Fruit fly (Drosophila melanogaster) whole organism, pupa: Measurements from ENCODE around the gene sff.
A peak's percentile ranks its signal among the peaks of the same experiment; 100 is the strongest.

Experiments used
- CG12605 ChIP-seq: fragments of 200-800 bp; sonication (Bioruptor generic); IDR thresholded peaks from 2 replicates; pipeline ENCODE4 v1.3.6; 2022; ENCODE audit warnings: missing biosample characterization, missing genetic modification characterization
- CG13204 ChIP-seq: fragments of 200-800 bp; sonication (Bioruptor generic); optimal IDR thresholded peaks from 2 replicates; lab custom pipeline; 2018; ENCODE audit warnings: missing biosample characterization, mild to moderate bottlenecking, missing genetic modification characterization, moderate library complexity
- CG14655 ChIP-seq: fragments of 200-800 bp; sonication (Bioruptor generic); optimal IDR thresholded peaks from 3 replicates; lab custom pipeline; 2017; ENCODE audit warnings: mild to moderate bottlenecking, missing biosample characterization, missing genetic modification reagents, missing genetic modification characterization
- CG15710 ChIP-seq: fragments of 200-800 bp; sonication (Bioruptor generic); optimal IDR thresholded peaks from 2 replicates; lab custom pipeline; 2018; ENCODE audit warnings: missing biosample characterization, mild to moderate bottlenecking, missing genetic modification characterization, moderate library complexity
- CG17806 ChIP-seq: fragments of 200-800 bp; sonication (Bioruptor generic); optimal IDR thresholded peaks from 2 replicates; lab custom pipeline; 2018; ENCODE audit warnings: missing biosample characterization, mild to moderate bottlenecking, missing genetic modification characterization, moderate library complexity
- CG32121 ChIP-seq: fragments of 200-800 bp; sonication (Bioruptor generic); IDR thresholded peaks from 2 replicates; pipeline ENCODE4 v1.3.6; 2022; ENCODE audit warnings: missing biosample characterization, missing genetic modification characterization
- CG34367 ChIP-seq: fragments of 200-800 bp; sonication (Bioruptor generic); optimal IDR thresholded peaks from 2 replicates; lab custom pipeline; 2018; ENCODE audit warnings: missing biosample characterization, mild to moderate bottlenecking, missing genetic modification characterization
- CG4496 ChIP-seq: fragments of 200-800 bp; sonication (Bioruptor generic); IDR thresholded peaks from 3 replicates; pipeline ENCODE4 v1.3.6; 2022; ENCODE audit warnings: missing biosample characterization, missing genetic modification characterization
- CG8159 ChIP-seq: fragments of 200-800 bp; sonication (Bioruptor generic); optimal IDR thresholded peaks from 3 replicates; lab custom pipeline; 2018; ENCODE audit warnings: missing biosample characterization, mild to moderate bottlenecking, missing genetic modification characterization, moderate library complexity
- CG8301 ChIP-seq: fragments of 200-800 bp; sonication (Bioruptor generic); optimal IDR thresholded peaks from 2 replicates; lab custom pipeline; 2018; ENCODE audit warnings: missing biosample characterization, mild to moderate bottlenecking, missing genetic modification characterization
- CG9948 ChIP-seq: fragments of 200-800 bp; sonication (Bioruptor generic); optimal IDR thresholded peaks from 2 replicates; lab custom pipeline; 2018; ENCODE audit warnings: missing biosample characterization, mild to moderate bottlenecking, missing genetic modification characterization, moderate library complexity
- D1 ChIP-seq: fragments of 200-800 bp; sonication (Bioruptor generic); optimal IDR thresholded peaks from 2 replicates; lab custom pipeline; 2018; ENCODE audit warnings: missing biosample characterization, mild to moderate bottlenecking, missing genetic modification characterization, moderate library complexity
- EcR ChIP-seq: fragments of 200-800 bp; sonication (Bioruptor generic); optimal IDR thresholded peaks from 3 replicates; lab custom pipeline; 2019; ENCODE audit warnings: missing biosample characterization, missing genetic modification characterization, mild to moderate bottlenecking, moderate library complexity, missing genetic modification reagents
- Ets98B ChIP-seq: fragments of 200-800 bp; sonication (Bioruptor generic); IDR thresholded peaks from 2 replicates; pipeline ENCODE4 v1.3.6; 2022; ENCODE audit warnings: missing biosample characterization, missing genetic modification characterization
- Pif1A ChIP-seq: fragments of 200-800 bp; sonication (Bioruptor generic); optimal IDR thresholded peaks from 3 replicates; lab custom pipeline; 2016; ENCODE audit warnings: missing biosample characterization, missing genetic modification characterization
- Pif1B ChIP-seq: fragments of 200-800 bp; sonication (Bioruptor generic); optimal IDR thresholded peaks from 3 replicates; lab custom pipeline; 2016; ENCODE audit warnings: missing biosample characterization, missing genetic modification characterization
- Snoo ChIP-seq: fragments of 200-800 bp; sonication (Bioruptor generic); optimal IDR thresholded peaks from 3 replicates; lab custom pipeline; 2017; ENCODE audit warnings: missing biosample characterization, mild to moderate bottlenecking, missing genetic modification characterization, inconsistent platforms
- fd96Ca ChIP-seq: fragments of 200-800 bp; sonication (Bioruptor generic); IDR thresholded peaks from 3 replicates; pipeline ENCODE4 v1.3.6; 2022; ENCODE audit warnings: missing biosample characterization, missing genetic modification characterization
- gl ChIP-seq: fragments of 200-800 bp; sonication (Bioruptor generic); optimal IDR thresholded peaks from 2 replicates; lab custom pipeline; 2018; ENCODE audit warnings: missing biosample characterization, mild to moderate bottlenecking, missing genetic modification characterization
- rn ChIP-seq: fragments of 200-800 bp; sonication (Bioruptor generic); IDR thresholded peaks from 2 replicates; pipeline ENCODE4 v1.3.6; 2022; ENCODE audit warnings: missing biosample characterization, missing genetic modification characterization

The sff gene

dm6 chr3L:15898952-15899351, 25.7 kb downstream of the sff start, which contains the start of gene pHCl-1:
pHCl-1 (minus strand) TSS chr3L:15899029.
- no peak for TF ChIP-seq rn (GFP tag; lab: Robert Waterston, UW)
- TF ChIP-seq CG8301, result no peak
- no peak for TF ChIP-seq gl (tag; lab: Kevin White, UChicago)
- TF ChIP-seq Ets98B, result no peak
- no peak for TF ChIP-seq CG8159 (tag; lab: Kevin White, UChicago)
- TF ChIP-seq Pif1B, result no peak
- TF ChIP-seq CG17806 (tag; lab: Kevin White, UChicago), result no peak
- TF ChIP-seq EcR (GFP tag; lab: Kevin White, UChicago), result no peak
- no peak for TF ChIP-seq Pif1A (GFP tag; lab: Kevin White, UChicago)
- TF ChIP-seq Snoo (tag; lab: Kevin White, UChicago), result no peak
- TF ChIP-seq CG34367 (tag; lab: Kevin White, UChicago), result no peak
- TF ChIP-seq CG9948 (tag; lab: Kevin White, UChicago), result no peak
- no peak for TF ChIP-seq fd96Ca (GFP tag; lab: Robert Waterston, UW)
- no peak for TF ChIP-seq CG4496 (GFP tag; lab: Robert Waterston, UW)
- no peak for TF ChIP-seq CG14655 (GFP tag; lab: Kevin White, UChicago)
- no peak for TF ChIP-seq CG15710 (tag; lab: Kevin White, UChicago)
- no peak for TF ChIP-seq CG32121
- no peak for TF ChIP-seq CG13204 (GFP tag; lab: Kevin White, UChicago)
- no peak for TF ChIP-seq D1 (tag; lab: Kevin White, UChicago)

DNA sequence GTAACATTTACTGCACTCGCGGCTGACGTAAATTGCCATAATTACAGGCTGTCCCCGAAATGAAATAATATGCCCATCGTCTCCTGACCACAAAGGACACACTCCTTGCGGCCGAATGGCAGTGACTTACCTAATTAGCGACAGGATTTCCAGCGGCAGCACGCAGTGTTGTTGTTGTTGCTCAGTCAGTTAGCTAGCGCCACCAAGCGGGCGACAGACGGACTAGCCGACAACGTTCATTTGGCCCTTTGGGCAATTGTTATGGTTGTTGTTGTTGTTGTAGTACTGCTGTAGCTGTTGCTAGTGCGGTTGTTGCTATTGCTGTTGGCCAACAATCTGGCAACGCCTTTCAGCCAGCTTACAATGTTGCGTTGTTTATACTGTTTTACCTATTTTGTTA, 31.2 kb downstream of the sff start:
- no peak for TF ChIP-seq CG17806 (tag; lab: Kevin White, UChicago)

- TF ChIP-seq CG8159 (tag; lab: Kevin White, UChicago), result peak; percentile 54
- TF ChIP-seq CG14655 (GFP tag; lab: Kevin White, UChicago), result peak; percentile 42
- TF ChIP-seq CG17806 (tag; lab: Kevin White, UChicago), result no peak
Measured at dm6 chr3L:15877520-15877919, 47.1 kb downstream of the sff start.

dm6 chr3L:15856035-15856434, 68.6 kb downstream of the sff start:
- no peak for TF ChIP-seq CG13204 (GFP tag; lab: Kevin White, UChicago)
- no peak for TF ChIP-seq CG4496 (GFP tag; lab: Robert Waterston, UW)
- TF ChIP-seq fd96Ca (GFP tag; lab: Robert Waterston, UW), result no peak
- no peak for TF ChIP-seq CG12605 (GFP tag; lab: Robert Waterston, UW)
- no peak for TF ChIP-seq CG34367 (tag; lab: Kevin White, UChicago)
